Fruit fly (Drosophila melanogaster): ENCODE measurements around the gene CG45207.

dm6 chr3R:15792427-15792826, 17.3 kb upstream of the CG45207 start, which contains the start of gene Acyp2:
- TF ChIP-seq CG15710 (tag; optimal IDR thresholded peaks at IDR 0.05) (no peak), CG9948 (tag; optimal IDR thresholded peaks at IDR 0.05) (no peak), EcR (GFP tag; optimal IDR thresholded peaks at IDR 0.05) (no peak), CG34367 (tag; optimal IDR thresholded peaks at IDR 0.05) (no peak), CG4496 (GFP tag; IDR thresholded peaks at IDR 0.05) (no peak), CG32121 (GFP tag; IDR thresholded peaks at IDR 0.05) (no peak), gl (tag; optimal IDR thresholded peaks at IDR 0.05) (no peak), Ets98B (GFP tag; IDR thresholded peaks at IDR 0.05) (no peak)

All from whole organism, pupa.